Fruit fly (Drosophila melanogaster) whole organism, wandering third instar larva: ENCODE measurements around the gene Gr93d.

ENCODE experiments used
- CG32264 ChIP-seq: fragments of 200-800 bp; sonication (Bioruptor generic); optimal IDR thresholded peaks from 2 replicates; lab custom pipeline; 2016; ENCODE audit warnings: missing biosample characterization, missing genetic modification characterization
- Hr83 ChIP-seq: fragments of 200-300 bp; sonication (Bioruptor generic); optimal IDR thresholded peaks from 2 replicates; lab custom pipeline; 2016; ENCODE audit warnings: missing biosample characterization, mild to moderate bottlenecking, missing genetic modification characterization, moderate library complexity; ENCODE audit not compliant: poor library complexity, severe bottlenecking
- OdsH ChIP-seq: fragments of 200-800 bp; sonication (Bioruptor generic); optimal IDR thresholded peaks from 2 replicates; lab custom pipeline; 2016; ENCODE audit warnings: missing biosample characterization, mild to moderate bottlenecking, missing genetic modification characterization
- Vsx2 ChIP-seq: fragments of 200-300, 225-300 bp; sonication (Bioruptor generic); optimal IDR thresholded peaks from 2 replicates; lab custom pipeline; 2018; ENCODE audit warnings: missing biosample characterization, missing genetic modification characterization; ENCODE audit not compliant: partially characterized antibody
- dl ChIP-seq, 2 experiments: fragments of 175-275, 200-275 bp in 1 of 2; fragments of 200-275 bp in 1 of 2; sonication (Bioruptor generic); optimal IDR thresholded peaks; lab custom pipeline; 2018; ENCODE audit warnings: mild to moderate bottlenecking in 2 of 2, missing biosample characterization in 2 of 2, missing genetic modification characterization in 2 of 2, moderate library complexity in 2 of 2; ENCODE audit not compliant: partially characterized antibody in 2 of 2, insufficient read depth in 1 of 2
- h ChIP-seq: fragments of 200-800 bp; sonication (Bioruptor generic); optimal IDR thresholded peaks from 3 replicates; lab custom pipeline; 2016; ENCODE audit warnings: missing biosample characterization, mild to moderate bottlenecking, missing genetic modification characterization
- psq ChIP-seq: fragments of 200-800 bp; sonication (Bioruptor generic); optimal IDR thresholded peaks from 3 replicates; lab custom pipeline; 2017; ENCODE audit warnings: missing biosample characterization, mild to moderate bottlenecking, missing genetic modification characterization, moderate library complexity
- tai ChIP-seq: sonication (Bioruptor generic); optimal IDR thresholded peaks from 2 replicates; lab custom pipeline; 2016; ENCODE audit warnings: missing biosample characterization, missing genetic modification characterization

DNA sequence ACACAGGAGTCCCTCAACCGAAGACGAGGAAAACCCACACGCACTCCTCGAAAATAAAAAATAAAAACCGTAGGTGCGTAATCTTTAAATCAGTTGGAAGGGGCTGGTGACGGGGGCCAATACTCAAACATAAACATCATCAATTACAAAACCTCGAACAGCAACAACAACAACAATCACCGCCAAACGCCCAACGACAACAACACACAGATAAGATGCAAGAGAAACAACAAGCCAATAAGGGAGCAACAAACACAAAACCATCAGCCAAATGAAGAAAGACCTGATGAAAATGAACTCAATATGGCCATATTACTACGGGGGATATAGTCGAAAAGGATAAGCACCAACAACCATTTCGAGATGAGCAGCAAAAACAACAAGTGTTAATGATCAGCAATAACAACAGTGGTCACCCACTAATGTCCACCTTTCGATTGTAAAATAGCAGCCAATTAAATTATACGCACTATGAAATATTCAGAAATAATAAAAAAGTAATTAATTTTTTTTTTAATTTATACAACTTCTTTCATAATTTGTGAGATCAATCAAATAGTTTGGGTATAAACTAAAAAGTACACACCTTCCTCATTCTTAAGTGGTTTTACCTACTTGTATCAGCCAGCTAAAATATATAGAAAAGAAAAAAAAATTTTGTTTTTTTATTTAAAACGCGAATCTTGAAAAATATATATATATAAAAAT, 22.6 kb downstream of the Gr93d start:
- TF ChIP-seq OdsH, result peak; percentile 53
- TF ChIP-seq h (GFP tag; lab: Kevin White, UChicago), result peak; percentile 22
- no peak for TF ChIP-seq Hr83
- peak; percentile 70 for TF ChIP-seq psq (GFP tag; lab: Kevin White, UChicago)
- TF ChIP-seq dl (GFP tag; optimal IDR thresholded peaks at IDR 0.05; lab: Kevin White, UChicago; ENCODE audit: insufficient read depth in 1 of 2, partially characterized antibody in 2 of 2), result no peak
- no peak for TF ChIP-seq tai (GFP tag; lab: Kevin White, UChicago)
- TF ChIP-seq Vsx2 (GFP tag; lab: Kevin White, UChicago), result no peak
- no peak for TF ChIP-seq CG32264 (GFP tag; lab: Kevin White, UChicago)
